Worm (Caenorhabditis elegans) whole organism, L4/young adult: ENCODE measurements around the gene lipl-3.

Experiments used
- W03F9.2 ChIP-seq: fragments of 150-350 bp; optimal IDR thresholded peaks from 2 replicates; lab custom pipeline; 2014; ENCODE audit warnings: missing biosample characterization, missing genetic modification characterization
- dao-5 ChIP-seq: sonication (generic microtip); optimal IDR thresholded peaks from 2 replicates; lab custom pipeline; 2016; ENCODE audit warnings: missing genotype, missing genetic modification characterization, moderate library complexity, missing compliant biosample characterization
- him-1 ChIP-seq: sonication (generic microtip); optimal IDR thresholded peaks from 2 replicates; lab custom pipeline; 2016; ENCODE audit warnings: missing genotype, missing genetic modification reagents, missing genetic modification characterization, missing compliant biosample characterization

DNA sequence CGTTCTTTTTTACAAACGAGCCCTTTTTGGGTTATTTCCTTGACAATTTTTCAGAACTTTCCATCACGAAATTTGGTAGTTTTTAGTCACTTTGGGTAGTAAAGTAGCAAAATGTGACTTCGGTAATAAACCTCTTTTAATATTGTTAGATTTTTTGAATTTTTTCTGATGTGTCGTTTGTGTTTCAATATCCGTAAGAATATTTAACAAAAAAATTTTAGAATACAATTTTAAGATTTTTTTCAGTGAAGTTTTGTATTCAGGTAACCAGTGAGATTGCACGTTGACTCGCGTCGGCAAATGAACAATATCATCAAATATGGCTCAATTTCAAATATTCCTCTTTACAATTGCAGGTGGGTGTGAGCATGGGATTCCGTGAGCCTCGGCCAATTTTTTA lies 51.4 kb downstream of the lipl-3 start, which contains the start of gene srt-31:
- no peak for TF ChIP-seq dao-5 (tag; lab: Kevin White, UChicago)
- no peak for TF ChIP-seq W03F9.2 (tag; lab: Kevin White, UChicago)
- no peak for TF ChIP-seq him-1 (tag; lab: Kevin White, UChicago)
